Fruit fly (Drosophila melanogaster) whole organism, embryonic: ENCODE measurements around the gene CG43999.
A peak's percentile ranks its signal among the peaks of the same experiment; 100 is the strongest.

Experiments
- bsh ChIP-seq, 2 experiments: fragments of 200-800 bp; sonication (Bioruptor generic); optimal IDR thresholded peaks; 2 replicates each; lab custom pipeline; 2017 to 2018; ENCODE audit warnings: mild to moderate bottlenecking in 2 of 2, missing biosample characterization in 2 of 2, missing genetic modification characterization in 2 of 2, moderate library complexity in 1 of 2
- exex ChIP-seq: fragments of 200-800 bp; sonication (Bioruptor generic); optimal IDR thresholded peaks from 4 replicates; lab custom pipeline; 2018; ENCODE audit warnings: missing biosample characterization, mild to moderate bottlenecking, missing genetic modification characterization, moderate library complexity

CG43999 gene

dm6 chr3R:23878318-23878799 lies 50.4 kb downstream of the CG43999 start:
- TF ChIP-seq bsh (GFP tag; optimal IDR thresholded peaks at IDR 0.05; lab: Kevin White, UChicago) (peak in 1 of 2 experiments; percentile 14), exex (no peak)
